Worm (Caenorhabditis elegans) whole organism, early embryonic: ENCODE data around the gene best-2.

Source experiments
- ama-1 ChIP-seq: fragments of 150-350 bp; optimal IDR thresholded peaks from 2 replicates; lab custom pipeline; 2014
- scrt-1 ChIP-seq: fragments of 200-800 bp; sonication (Bioruptor generic); IDR thresholded peaks from 2 replicates; pipeline ENCODE4 v1.3.6; 2022; ENCODE audit warnings: missing genetic modification characterization, missing compliant biosample characterization
- tbx-37 ChIP-seq: fragments of 200-800 bp; sonication (Bioruptor generic); conservative IDR thresholded peaks from 2 replicates; pipeline ENCODE4 v1.3.6; 2022; ENCODE audit warnings: missing genetic modification reagents, missing genetic modification characterization, missing compliant biosample characterization

- TF ChIP-seq ama-1 (lab: Kevin White, UChicago), result no peak
- no peak for TF ChIP-seq tbx-37 (GFP tag; lab: Robert Waterston, UW)
- TF ChIP-seq scrt-1 (GFP tag; lab: Robert Waterston, UW), result no peak
These were observed 12.5 kb downstream of the best-2 start, which contains the start of gene fask-1 for ce11 chrIV:13100415-13100814.
